Worm (Caenorhabditis elegans): ENCODE results near the gene selt-1.2.

DNA sequence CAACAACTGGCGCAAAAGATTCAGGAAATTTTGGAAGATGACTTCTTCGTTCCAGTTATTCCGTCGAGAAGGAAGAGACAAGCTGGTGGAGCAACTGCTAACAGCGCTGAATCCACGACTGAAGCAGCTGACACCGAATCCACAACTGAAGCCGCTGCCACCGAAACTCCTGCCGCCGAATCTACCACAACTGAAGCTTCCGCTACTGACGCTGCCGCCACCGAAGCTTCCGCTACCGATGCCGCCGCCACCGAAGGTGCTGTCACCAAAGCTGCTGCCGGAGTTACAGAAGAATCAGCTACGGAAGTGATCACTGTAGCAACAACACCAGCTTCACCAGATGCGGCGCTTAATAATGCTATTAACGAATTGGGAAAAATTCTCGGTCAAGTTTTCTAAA lies 47.3 kb upstream of the selt-1.2 start:
- TF ChIP-seq dve-1 (tag; optimal IDR thresholded peaks at IDR 0.05) (no peak), hlh-30 (tag; optimal IDR thresholded peaks at IDR 0.05; ENCODE audit: insufficient read depth) (no peak), pat-9 (tag; optimal IDR thresholded peaks at IDR 0.05) (no peak), zip-5 (tag; optimal IDR thresholded peaks at IDR 0.05) (no peak), nhr-11 (tag; optimal IDR thresholded peaks at IDR 0.05) (no peak), ama-1 (optimal IDR thresholded peaks at IDR 0.05) (no peak), ets-4 (tag; optimal IDR thresholded peaks at IDR 0.05) (no peak), unc-55 (GFP tag; optimal IDR thresholded peaks at IDR 0.05) (no peak), ceh-22 (tag; optimal IDR thresholded peaks at IDR 0.05) (no peak), pqm-1 (tag; optimal IDR thresholded peaks at IDR 0.05) (no peak), K09A11.1 (tag; optimal IDR thresholded peaks at IDR 0.05; ENCODE audit: insufficient read depth) (no peak), eyg-1 (tag; optimal IDR thresholded peaks at IDR 0.05) (no peak)

All from whole organism, late embryonic.